Fruit fly (Drosophila melanogaster) whole organism, embryonic: ENCODE measurements around the gene eIF3h.

Experiments
- CG1832 ChIP-seq: fragments of 200-800 bp; sonication (Bioruptor generic); optimal IDR thresholded peaks from 2 replicates; lab custom pipeline; 2017; ENCODE audit warnings: missing biosample characterization, mild to moderate bottlenecking, missing genetic modification characterization, inconsistent platforms
- CG3838 ChIP-seq: fragments of 200-800 bp; sonication (Bioruptor generic); optimal IDR thresholded peaks from 3 replicates; lab custom pipeline; 2016; ENCODE audit warnings: missing biosample characterization, missing genetic modification characterization
- CG4854 ChIP-seq: fragments of 200-800 bp; sonication (Bioruptor generic); optimal IDR thresholded peaks from 2 replicates; lab custom pipeline; 2016; ENCODE audit warnings: missing biosample characterization, missing genetic modification characterization, inconsistent platforms
- CG6654 ChIP-seq: fragments of 200-800 bp; sonication (Bioruptor generic); optimal IDR thresholded peaks from 2 replicates; lab custom pipeline; 2017; ENCODE audit warnings: missing biosample characterization, mild to moderate bottlenecking, missing genetic modification characterization
- CG9215 ChIP-seq: fragments of 200-800 bp; sonication (Bioruptor generic); IDR thresholded peaks from 2 replicates; pipeline ENCODE4 v1.3.6; 2022; ENCODE audit warnings: missing biosample characterization, missing genetic modification characterization
- Doc2 ChIP-seq: fragments of 200-800 bp; sonication (Bioruptor generic); IDR thresholded peaks from 2 replicates; pipeline ENCODE4 v1.3.6; 2022; ENCODE audit warnings: missing biosample characterization, missing genetic modification characterization
- Drgx ChIP-seq: fragments of 200-800 bp; sonication (Bioruptor generic); IDR thresholded peaks from 2 replicates; pipeline ENCODE4 v1.3.6; 2022; ENCODE audit warnings: missing biosample characterization, missing genetic modification characterization
- HLH3B ChIP-seq: fragments of 200-800 bp; sonication (Bioruptor generic); IDR thresholded peaks from 2 replicates; pipeline ENCODE4 v1.3.6; 2022; ENCODE audit warnings: missing biosample characterization, missing genetic modification characterization
- Hey ChIP-seq: fragments of 200-800 bp; sonication (Bioruptor generic); optimal IDR thresholded peaks from 3 replicates; lab custom pipeline; 2018; ENCODE audit warnings: missing biosample characterization, mild to moderate bottlenecking, missing genetic modification characterization
- Med ChIP-seq: fragments of 200-800 bp; sonication (Bioruptor generic); peaks from one replicate; lab custom pipeline; 2016; ENCODE audit warnings: missing biosample characterization, missing genetic modification characterization, mild to moderate bottlenecking, inconsistent platforms, moderate library complexity
- Meics ChIP-seq: fragments of 200-800 bp; sonication (Bioruptor generic); optimal IDR thresholded peaks from 2 replicates; lab custom pipeline; 2017; ENCODE audit warnings: missing biosample characterization, mild to moderate bottlenecking, missing genetic modification characterization
- Oli ChIP-seq: fragments of 200-800 bp; sonication (Bioruptor generic); optimal IDR thresholded peaks from 2 replicates; lab custom pipeline; 2018; ENCODE audit warnings: missing biosample characterization, mild to moderate bottlenecking, missing genetic modification characterization, moderate library complexity
- Sox102F ChIP-seq: fragments of 200-800 bp; sonication (Bioruptor generic); optimal IDR thresholded peaks from 2 replicates; lab custom pipeline; 2018; ENCODE audit warnings: missing biosample characterization, mild to moderate bottlenecking, missing genetic modification characterization, moderate library complexity
- Trl ChIP-seq, 3 experiments: fragments of >200 bp in 2 of 3; fragments of 200-800 bp in 1 of 3; sonication (Bioruptor generic) in 1 of 3; optimal IDR thresholded peaks; 2 replicates in 1 of 3; 3 replicates in 2 of 3; lab custom pipeline; 2016 to 2017; ENCODE audit warnings: missing biosample characterization in 1 of 3, missing genetic modification characterization in 1 of 3
- YL-1 ChIP-seq: fragments of 200-800 bp; sonication (Bioruptor generic); optimal IDR thresholded peaks from 3 replicates; lab custom pipeline; 2017; ENCODE audit warnings: missing biosample characterization, mild to moderate bottlenecking, missing genetic modification characterization
- bbx ChIP-seq: fragments of 200-800 bp; sonication (Bioruptor generic); IDR thresholded peaks from 2 replicates; pipeline ENCODE4 v1.3.6; 2022; ENCODE audit warnings: missing biosample characterization, missing genetic modification characterization; ENCODE audit not compliant: partially characterized antibody
- cad ChIP-seq: fragments of >200 bp; optimal IDR thresholded peaks from 2 replicates; lab custom pipeline; 2017; ENCODE audit warnings: missing biosample characterization, missing genetic modification characterization
- cas ChIP-seq: fragments of 200-800 bp; sonication (Bioruptor generic); IDR thresholded peaks from 2 replicates; pipeline ENCODE4 v1.3.6; 2022; ENCODE audit warnings: missing biosample characterization, missing genetic modification characterization
- exex ChIP-seq: fragments of 200-800 bp; sonication (Bioruptor generic); optimal IDR thresholded peaks from 4 replicates; lab custom pipeline; 2018; ENCODE audit warnings: missing biosample characterization, mild to moderate bottlenecking, missing genetic modification characterization, moderate library complexity
- nerfin-1 ChIP-seq: fragments of 200-800 bp; sonication (Bioruptor generic); optimal IDR thresholded peaks from 3 replicates; lab custom pipeline; 2019; ENCODE audit warnings: missing biosample characterization, mild to moderate bottlenecking, missing genetic modification characterization, moderate library complexity
- slbo ChIP-seq: fragments of 200-800 bp; sonication (Bioruptor generic); IDR thresholded peaks from 2 replicates; pipeline ENCODE4 v1.3.6; 2022; ENCODE audit warnings: missing biosample characterization, missing genetic modification characterization
- tio ChIP-seq: fragments of 200-800 bp; sonication (Bioruptor generic); optimal IDR thresholded peaks from 2 replicates; lab custom pipeline; 2017; ENCODE audit warnings: missing biosample characterization, missing genetic modification characterization, inconsistent platforms
- toy ChIP-seq: fragments of 200-800 bp; sonication (Bioruptor generic); IDR thresholded peaks from 2 replicates; pipeline ENCODE4 v1.3.6; 2022; ENCODE audit warnings: missing biosample characterization, missing genetic modification characterization
- wdn ChIP-seq: fragments of 200-800 bp; sonication (Bioruptor generic); IDR thresholded peaks from 2 replicates; pipeline ENCODE4 v1.3.6; 2022; ENCODE audit warnings: missing biosample characterization, missing genetic modification characterization
- wor ChIP-seq: fragments of 200-800 bp; sonication (Bioruptor generic); IDR thresholded peaks from 2 replicates; pipeline ENCODE4 v1.3.6; 2022; ENCODE audit warnings: missing biosample characterization, missing genetic modification characterization

The eIF3h gene

DNA sequence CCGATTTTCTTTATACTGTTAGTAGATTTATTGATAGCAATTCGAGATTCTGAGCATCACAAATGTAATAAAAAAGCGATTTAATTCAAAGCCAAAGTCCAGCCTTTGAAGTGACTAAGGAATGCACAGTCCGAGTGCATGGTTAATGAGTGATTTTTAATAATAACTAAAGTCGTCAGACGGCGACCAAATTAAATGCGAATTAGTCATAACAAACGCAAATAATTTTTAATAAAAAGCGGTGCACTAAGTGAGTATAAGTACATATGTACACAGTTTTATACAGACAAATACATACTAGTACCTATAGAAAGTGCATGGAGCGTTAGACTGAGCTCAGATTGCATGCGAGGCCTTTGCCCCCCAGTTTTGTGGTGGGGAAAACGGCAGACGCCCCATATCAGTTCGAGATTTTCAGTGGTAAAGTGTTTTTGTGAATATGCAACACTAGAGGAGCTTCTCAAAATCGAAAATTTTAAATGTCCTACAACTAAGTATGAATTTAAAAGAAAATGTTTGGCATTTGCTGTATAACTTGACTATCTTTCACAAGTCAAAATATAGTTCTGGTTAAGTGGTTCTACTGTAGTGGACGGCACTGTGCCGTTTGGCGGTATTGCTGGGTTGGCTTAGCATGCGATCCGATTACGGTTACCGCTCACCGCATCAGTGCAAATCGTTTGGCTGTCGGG lies 50.0 kb downstream of the eIF3h start (continued):
- peak; percentile 35; the same call in 1 of the 2 replicates for TF ChIP-seq HLH3B (GFP tag; lab: Robert Waterston, UW)
- peak; percentile 29 for TF ChIP-seq Sox102F (GFP tag; lab: Kevin White, UChicago)
- no peak for TF ChIP-seq wor (GFP tag; lab: Robert Waterston, UW)
- no peak for TF ChIP-seq nerfin-1
- TF ChIP-seq Drgx (GFP tag; lab: Robert Waterston, UW) = peak; percentile 70
- TF ChIP-seq YL-1 (GFP tag; lab: Kevin White, UChicago) = no peak
- 0 out of 2 replicates have a peak, but pooled peaks have one; percentile 16 for TF ChIP-seq cas (GFP tag; lab: Robert Waterston, UW)
- TF ChIP-seq tio (GFP tag; lab: Kevin White, UChicago) = peak; percentile 4

dm6 chr2L:5002031-5002430 lies 50.9 kb downstream of the eIF3h start:
- TF ChIP-seq CG9215 (GFP tag; lab: Robert Waterston, UW) = no peak
- peak; percentile 33 for TF ChIP-seq cad (GFP tag; lab: Kevin White, UChicago)
- TF ChIP-seq CG3838 (GFP tag; lab: Kevin White, UChicago) = no peak
- TF ChIP-seq wdn (GFP tag; lab: Robert Waterston, UW) = 0 out of 2 replicates have a peak, but pooled peaks have one; percentile 17
- 0 out of 2 replicates have a peak, but pooled peaks have one; percentile 5 for TF ChIP-seq slbo (GFP tag; lab: Robert Waterston, UW)
- no peak for TF ChIP-seq Hey
- peak; percentile 40 for TF ChIP-seq Med (GFP tag; lab: Kevin White, UChicago)
- TF ChIP-seq CG6654 (GFP tag; lab: Kevin White, UChicago) = peak; percentile 92
- TF ChIP-seq CG1832 (GFP tag; lab: Kevin White, UChicago) = no peak
- TF ChIP-seq CG4854 (GFP tag; lab: Kevin White, UChicago) = no peak
- no peak for TF ChIP-seq bbx (GFP tag; lab: Robert Waterston, UW)
- peak; percentile 41; the same call in 1 of the 2 replicates for TF ChIP-seq toy (GFP tag; lab: Robert Waterston, UW)

- TF ChIP-seq Doc2 (GFP tag; lab: Robert Waterston, UW) = no peak
- TF ChIP-seq Oli (tag; lab: Kevin White, UChicago) = no peak
- TF ChIP-seq Trl (optimal IDR thresholded peaks at IDR 0.05; lab: Kevin White, UChicago) = peak in 1 of 2 experiments; percentile 3
- no peak for TF ChIP-seq Trl (GFP tag; optimal IDR thresholded peaks at IDR 0.05; lab: Kevin White, UChicago)
- TF ChIP-seq exex (tag; lab: Kevin White, UChicago) = peak; percentile 21
- TF ChIP-seq Meics (GFP tag; lab: Kevin White, UChicago) = no peak
Observed at dm6 chr2L:5001582-5001929, 51.3 kb downstream of the eIF3h start.
